Worm (Caenorhabditis elegans) whole organism, L1 larva: ENCODE measurements around the gene ilcr-1.

ENCODE experiments used
- aha-1 ChIP-seq: fragments of 150-350 bp; optimal IDR thresholded peaks from 2 replicates; lab custom pipeline; 2014; ENCODE audit warnings: missing biosample characterization, missing genetic modification characterization
- alr-1 ChIP-seq: fragments of 200-800 bp; sonication (Bioruptor generic); optimal IDR thresholded peaks from 2 replicates; lab custom pipeline; 2018; ENCODE audit warnings: borderline replicate concordance, mild to moderate bottlenecking, missing genetic modification characterization, missing compliant biosample characterization
- aly-2 ChIP-seq: fragments of 150-350 bp; optimal IDR thresholded peaks from 2 replicates; lab custom pipeline; 2014; ENCODE audit warnings: missing biosample characterization, missing genetic modification characterization
- ceh-82 ChIP-seq, 3 experiments: fragments of 150-350 bp in 1 of 3; sonication (generic microtip) in 2 of 3; optimal IDR thresholded peaks; 2 replicates each; lab custom pipeline; 2014 to 2017; ENCODE audit warnings: missing biosample characterization in 3 of 3, missing genetic modification characterization in 3 of 3
- ceh-88 ChIP-seq: fragments of 200-800 bp; sonication (Bioruptor generic); IDR thresholded peaks from 2 replicates; pipeline ENCODE4 v1.3.6; 2022; ENCODE audit warnings: missing genetic modification characterization, missing compliant biosample characterization
- ceh-90 ChIP-seq: sonication (generic microtip); optimal IDR thresholded peaks from 2 replicates; lab custom pipeline; 2016; ENCODE audit warnings: missing genetic modification characterization, missing compliant biosample characterization
- dpl-1 ChIP-seq, 3 experiments: fragments of 150-350 bp in 2 of 3; sonication (generic microtip) in 1 of 3; optimal IDR thresholded peaks; 2 replicates each; lab custom pipeline; 2014 to 2017; ENCODE audit warnings: missing biosample characterization in 3 of 3, missing genetic modification characterization in 3 of 3, missing genetic modification reagents in 3 of 3
- efl-1 ChIP-seq, 4 experiments: fragments of 150-350 bp; optimal IDR thresholded peaks in 3 of 4; peaks in 1 of 4; 1 replicate in 1 of 4; 2 replicates in 3 of 4; lab custom pipeline; 2014; ENCODE audit warnings: missing biosample characterization in 2 of 4, missing genetic modification characterization in 2 of 4, missing genetic modification reagents in 2 of 4
- egl-13 ChIP-seq: sonication (generic microtip); optimal IDR thresholded peaks from 2 replicates; lab custom pipeline; 2016; ENCODE audit warnings: missing genotype, missing genetic modification reagents, missing genetic modification characterization, missing compliant biosample characterization
- elt-2 ChIP-seq: sonication (generic microtip); optimal IDR thresholded peaks from 2 replicates; lab custom pipeline; 2016; ENCODE audit warnings: missing genetic modification characterization, mild to moderate bottlenecking, inconsistent platforms, missing compliant biosample characterization, missing genetic modification reagents
- elt-3 ChIP-seq, 6 experiments: fragments of 150-350 bp in 1 of 6; sonication (generic microtip); optimal IDR thresholded peaks; 2 replicates each; lab custom pipeline; 2017 to 2018; ENCODE audit warnings: missing biosample characterization in 6 of 6, missing genetic modification characterization in 6 of 6, inconsistent platforms in 1 of 6
- ets-5 ChIP-seq: fragments of 200-800 bp; sonication (Bioruptor generic); IDR thresholded peaks from 2 replicates; pipeline ENCODE4 v1.3.6; 2022; ENCODE audit warnings: missing genetic modification characterization, missing compliant biosample characterization
- fos-1 ChIP-seq: fragments of 150-350 bp; optimal IDR thresholded peaks from 2 replicates; lab custom pipeline; 2014; ENCODE audit warnings: missing biosample characterization, missing genetic modification characterization
- jun-1 ChIP-seq: fragments of 150-350 bp; optimal IDR thresholded peaks from 2 replicates; lab custom pipeline; 2014; ENCODE audit warnings: missing biosample characterization, missing genetic modification reagents, missing genetic modification characterization
- lin-13 ChIP-seq: fragments of 150-350 bp; optimal IDR thresholded peaks from 2 replicates; lab custom pipeline; 2014; ENCODE audit warnings: missing biosample characterization, missing genetic modification reagents, missing genetic modification characterization
- lin-35 ChIP-seq, 2 experiments: fragments of 150-350 bp; optimal IDR thresholded peaks; 2 replicates each; lab custom pipeline; 2014; ENCODE audit warnings: missing biosample characterization in 2 of 2, missing genetic modification characterization in 2 of 2, missing genetic modification reagents in 2 of 2
- lin-39 ChIP-seq: fragments of 150-350 bp; optimal IDR thresholded peaks from 2 replicates; lab custom pipeline; 2014; ENCODE audit warnings: missing biosample characterization, missing genetic modification reagents, missing genetic modification characterization
- lsy-2 ChIP-seq, 2 experiments: fragments of 150-350 bp; optimal IDR thresholded peaks; 2 replicates each; lab custom pipeline; 2014; ENCODE audit warnings: missing biosample characterization in 2 of 2, missing genetic modification characterization in 2 of 2
- mef-2 ChIP-seq: fragments of 150-350 bp; optimal IDR thresholded peaks from 2 replicates; lab custom pipeline; 2014; ENCODE audit warnings: missing biosample characterization, missing genetic modification characterization
- nhr-11 ChIP-seq: fragments of 150-350 bp; optimal IDR thresholded peaks from 2 replicates; lab custom pipeline; 2014; ENCODE audit warnings: missing biosample characterization, missing genetic modification characterization
- nhr-12 ChIP-seq: sonication (generic microtip); optimal IDR thresholded peaks from 2 replicates; lab custom pipeline; 2017; ENCODE audit warnings: missing biosample characterization, missing genetic modification characterization
- nhr-19 ChIP-seq: fragments of 200-800 bp; sonication (Bioruptor generic); conservative IDR thresholded peaks from 2 replicates; pipeline ENCODE4 v1.3.6; 2022; ENCODE audit warnings: missing genetic modification characterization, missing compliant biosample characterization
- nhr-90 ChIP-seq: sonication (generic microtip); optimal IDR thresholded peaks from 2 replicates; lab custom pipeline; 2016; ENCODE audit warnings: mild to moderate bottlenecking, missing genetic modification characterization, missing compliant biosample characterization; ENCODE audit not compliant: poor library complexity
- pag-3 ChIP-seq: sonication (generic microtip); optimal IDR thresholded peaks from 2 replicates; lab custom pipeline; 2017; ENCODE audit warnings: missing genetic modification characterization, mild to moderate bottlenecking, missing compliant biosample characterization, antibody characterized with exemption, borderline replicate concordance; ENCODE audit not compliant: insufficient read depth
- pqm-1 ChIP-seq: sonication (generic microtip); optimal IDR thresholded peaks from 3 replicates; lab custom pipeline; 2017; ENCODE audit warnings: missing biosample characterization, missing genetic modification characterization
- rnt-1 ChIP-seq: sonication (generic microtip); optimal IDR thresholded peaks from 2 replicates; lab custom pipeline; 2016; ENCODE audit warnings: mild to moderate bottlenecking, missing genetic modification characterization, moderate library complexity, missing compliant biosample characterization
- sptf-1 ChIP-seq: fragments of 150-350 bp; optimal IDR thresholded peaks from 2 replicates; lab custom pipeline; 2014; ENCODE audit warnings: missing biosample characterization, missing genetic modification characterization
- sup-37 ChIP-seq: fragments of 200-800 bp; sonication (Bioruptor generic); optimal IDR thresholded peaks from 2 replicates; lab custom pipeline; 2018; ENCODE audit warnings: mild to moderate bottlenecking, missing genetic modification characterization, missing compliant biosample characterization
- tlp-1 ChIP-seq: fragments of 150-350 bp; optimal IDR thresholded peaks from 2 replicates; lab custom pipeline; 2014; ENCODE audit warnings: missing biosample characterization, missing genetic modification characterization
- unc-62 ChIP-seq: fragments of 150-350 bp; optimal IDR thresholded peaks from 2 replicates; lab custom pipeline; 2014; ENCODE audit warnings: missing biosample characterization, missing genetic modification reagents, missing genetic modification characterization
- unc-86 ChIP-seq: sonication (generic microtip); optimal IDR thresholded peaks from 2 replicates; lab custom pipeline; 2016; ENCODE audit warnings: missing genetic modification characterization, missing compliant biosample characterization
- unc-98 ChIP-seq: fragments of 200-800 bp; sonication (Bioruptor generic); IDR thresholded peaks from 2 replicates; pipeline ENCODE4 v1.3.6; 2022; ENCODE audit warnings: missing genetic modification characterization, missing compliant biosample characterization
- vab-15 ChIP-seq: sonication (generic microtip); optimal IDR thresholded peaks from 2 replicates; lab custom pipeline; 2017; ENCODE audit warnings: missing genotype, mild to moderate bottlenecking, missing genetic modification characterization, missing compliant biosample characterization
- xbp-1 ChIP-seq: sonication (generic microtip); optimal IDR thresholded peaks from 2 replicates; lab custom pipeline; 2016; ENCODE audit warnings: missing genetic modification characterization, missing compliant biosample characterization
- zag-1 ChIP-seq: fragments of 150-350 bp; optimal IDR thresholded peaks from 2 replicates; lab custom pipeline; 2014; ENCODE audit warnings: missing biosample characterization, missing genetic modification characterization

The ilcr-1 gene

DNA sequence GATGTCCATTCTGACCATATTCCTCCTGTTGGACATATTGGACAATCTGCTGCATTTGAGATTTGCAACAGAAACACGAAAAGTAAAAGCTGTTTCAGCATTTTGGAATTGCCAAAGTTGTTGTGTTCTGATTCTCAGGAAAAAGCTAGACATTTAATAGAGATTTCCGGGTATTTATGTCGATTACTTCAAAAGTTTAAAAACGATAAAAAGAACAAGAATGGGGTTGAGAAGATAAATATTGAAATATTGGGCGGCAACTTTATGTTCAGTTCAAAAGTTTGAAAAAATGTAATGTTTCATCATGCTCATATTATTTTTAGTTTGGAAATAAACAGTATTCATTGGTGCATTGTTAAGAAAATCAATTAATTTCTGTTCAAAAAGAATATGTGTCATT lies 37.3 kb upstream of the ilcr-1 start, which contains the start of gene Y64G10A.1:
Gene Y64G10A.1, minus strand, starts transcription at position 101 of the 400 bp plus-strand sequence.
- no peak for TF ChIP-seq nhr-12 (tag; lab: Kevin White, UChicago)
- no peak for TF ChIP-seq nhr-11 (tag; lab: Kevin White, UChicago)
- no peak for TF ChIP-seq aly-2 (tag; lab: Kevin White, UChicago)
- TF ChIP-seq xbp-1 (tag; lab: Kevin White, UChicago), result no peak
- no peak for TF ChIP-seq elt-2 (tag; lab: Kevin White, UChicago)
- no peak for TF ChIP-seq pag-3
- TF ChIP-seq tlp-1 (tag; lab: Kevin White, UChicago), result no peak

DNA sequence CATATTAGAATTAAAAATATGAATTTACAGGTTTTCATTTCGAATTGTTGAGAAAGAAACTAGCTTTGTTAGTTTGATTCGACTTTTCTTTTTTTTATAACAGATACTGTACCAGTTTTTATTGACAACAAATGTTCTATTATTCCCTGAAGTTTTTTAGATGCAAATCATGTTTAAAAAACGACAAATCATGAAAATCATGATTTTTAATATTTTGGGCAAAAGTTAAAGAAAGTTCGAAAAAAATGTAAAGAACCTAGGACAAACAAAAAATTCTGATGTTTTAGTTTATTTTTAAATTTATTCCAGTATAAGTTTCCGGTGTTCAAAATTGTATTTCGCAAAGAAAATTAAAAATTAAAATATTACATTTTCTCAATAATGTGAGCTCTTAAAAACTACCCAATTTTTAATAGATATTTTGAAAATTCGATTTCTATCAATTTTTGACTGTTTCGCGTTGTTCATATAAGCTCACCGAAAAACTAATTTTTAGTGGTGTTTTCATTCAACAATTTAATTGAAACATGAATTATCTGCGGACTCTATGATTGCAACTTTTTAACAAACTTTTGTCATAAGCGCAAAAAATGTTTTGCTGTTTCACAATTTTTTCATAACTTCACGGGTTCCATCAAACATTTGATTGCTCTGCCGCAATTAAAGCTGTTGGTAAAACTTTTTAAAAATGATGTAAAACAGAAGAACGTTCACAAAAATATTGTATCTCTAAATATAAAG lies 34.7 kb upstream of the ilcr-1 start, which contains the start of gene Y64G10A.10:
Gene Y64G10A.10, minus strand, starts transcription at position 51 of the 741 bp plus-strand sequence.
- TF ChIP-seq sup-37 (GFP tag; lab: Kevin White, UChicago) (no peak), ceh-82 (tag; optimal IDR thresholded peaks at IDR 0.05; lab: Kevin White, UChicago) (no peak), rnt-1 (tag; lab: Kevin White, UChicago) (no peak), unc-62 (GFP tag; lab: Kevin White, UChicago) (no peak), unc-86 (tag; lab: Kevin White, UChicago) (no peak), xbp-1 (tag; lab: Kevin White, UChicago) (no peak), dpl-1 (GFP tag; optimal IDR thresholded peaks at IDR 0.05; lab: Kevin White, UChicago) (no peak), aha-1 (tag; lab: Kevin White, UChicago) (no peak), lsy-2 (tag; optimal IDR thresholded peaks at IDR 0.05; lab: Kevin White, UChicago) (no peak), vab-15 (no peak), jun-1 (no peak), pag-3 (no peak), alr-1 (tag; lab: Kevin White, UChicago) (no peak), pqm-1 (tag; lab: Kevin White, UChicago) (no peak), nhr-19 (GFP tag; lab: Robert Waterston, UW) (no peak), lin-35 (GFP tag; optimal IDR thresholded peaks at IDR 0.05; lab: Kevin White, UChicago) (no peak), ceh-90 (tag; lab: Kevin White, UChicago) (no peak), egl-13 (tag; lab: Kevin White, UChicago) (no peak), ets-5 (GFP tag; lab: Robert Waterston, UW) (no peak), mef-2 (tag; lab: Kevin White, UChicago) (no peak)

DNA sequence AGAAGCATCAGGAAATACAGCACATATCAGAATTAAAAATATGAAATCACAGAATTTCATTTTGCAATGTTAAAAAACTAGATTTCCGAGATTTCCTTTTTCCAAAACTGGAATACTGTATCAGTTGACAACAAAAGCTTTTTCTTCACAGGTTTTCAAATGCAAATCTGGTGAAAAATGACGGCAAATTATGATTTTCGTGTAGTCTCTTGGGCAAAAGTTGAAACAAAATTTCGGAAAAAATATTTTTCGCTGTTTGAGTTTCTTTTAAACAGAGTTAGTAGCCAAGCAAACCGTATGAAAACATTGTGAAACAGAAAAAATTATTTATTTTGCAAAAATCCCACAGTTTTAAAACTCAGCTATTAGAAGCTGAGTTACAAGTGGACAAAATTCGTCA lies 31.9 kb upstream of the ilcr-1 start, which contains the start of gene Y64G10A.2:
Gene Y64G10A.2, minus strand, starts transcription at position 101 of the 400 bp plus-strand sequence.
- TF ChIP-seq ceh-88 (no peak), egl-13 (tag; lab: Kevin White, UChicago) (no peak), efl-1 (optimal IDR thresholded peaks at IDR 0.05; lab: Kevin White, UChicago) (no peak), efl-1 (GFP tag; optimal IDR thresholded peaks at IDR 0.05 in 1 of 2; lab: Kevin White, UChicago) (peak in 1 of 2 experiments; percentile 43), nhr-90 (no peak), fos-1 (tag; lab: Kevin White, UChicago) (no peak), lin-35 (GFP tag; optimal IDR thresholded peaks at IDR 0.05; lab: Kevin White, UChicago) (no peak)

DNA sequence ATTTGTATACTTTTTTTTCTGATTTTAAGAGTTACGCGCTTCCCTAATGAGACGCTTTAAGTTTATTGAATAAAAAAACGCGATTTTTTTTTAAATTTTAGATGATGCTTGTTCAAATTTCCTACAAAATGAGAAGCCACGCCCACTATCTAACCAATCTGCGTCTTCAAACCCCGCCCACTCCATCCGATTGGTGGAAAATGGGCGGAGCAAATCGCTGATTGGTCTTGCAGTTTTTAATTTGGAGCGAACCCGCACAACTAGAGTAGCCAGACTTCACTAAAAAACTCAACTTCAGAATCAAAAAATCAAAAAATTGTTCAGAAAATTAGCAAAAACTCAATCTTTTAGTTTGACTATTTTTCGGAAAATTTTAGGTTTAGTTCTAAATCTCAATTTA lies 26.8 kb upstream of the ilcr-1 start:
- TF ChIP-seq elt-3 (tag; optimal IDR thresholded peaks at IDR 0.05; lab: Kevin White, UChicago) (no peak), efl-1 (optimal IDR thresholded peaks at IDR 0.05; lab: Kevin White, UChicago) (no peak), efl-1 (GFP tag; optimal IDR thresholded peaks at IDR 0.05 in 1 of 2; lab: Kevin White, UChicago) (no peak), unc-98 (no peak)

DNA sequence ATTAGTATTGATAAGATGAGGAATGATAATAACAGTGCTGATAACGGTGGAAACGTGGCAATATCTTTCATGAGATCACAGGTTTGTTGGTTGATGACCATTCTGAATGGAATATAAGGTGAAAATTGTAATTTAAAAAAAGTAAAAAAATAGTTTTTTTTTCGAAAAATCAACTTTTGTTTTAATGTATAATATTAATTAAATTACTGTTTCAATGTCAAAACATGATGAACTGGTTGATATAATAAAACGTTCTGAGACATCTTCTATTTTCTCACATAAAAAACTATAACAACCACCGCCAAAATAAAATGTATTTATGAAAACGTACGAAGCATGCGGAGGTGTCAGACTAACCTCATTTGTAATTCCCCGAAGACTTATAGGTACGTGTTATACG lies 26.1 kb upstream of the ilcr-1 start, which contains the start of gene srab-24:
Gene srab-24, minus strand, starts transcription at position 101 of the 400 bp plus-strand sequence.
- TF ChIP-seq sptf-1 (no peak), zag-1 (tag; lab: Kevin White, UChicago) (no peak), lin-39 (tag; lab: Kevin White, UChicago) (no peak), efl-1 (optimal IDR thresholded peaks at IDR 0.05; lab: Kevin White, UChicago) (no peak), efl-1 (GFP tag; optimal IDR thresholded peaks at IDR 0.05 in 1 of 2; lab: Kevin White, UChicago) (peak in 1 of 2 experiments; percentile 3), lin-13 (no peak)
